Worm (Caenorhabditis elegans) whole organism, midembryonic: ENCODE data around the gene tiar-2.

Experiments
- klf-2 ChIP-seq: fragments of 200-800 bp; sonication (Bioruptor generic); conservative IDR thresholded peaks from 2 replicates; pipeline ENCODE4 v1.3.6; 2022; ENCODE audit warnings: missing genetic modification reagents, missing genetic modification characterization, missing compliant biosample characterization
- ztf-23 ChIP-seq: fragments of 200-800 bp; sonication (Bioruptor generic); IDR thresholded peaks from 2 replicates; pipeline ENCODE4 v1.3.6; 2022; ENCODE audit warnings: missing genetic modification reagents, missing genetic modification characterization, missing compliant biosample characterization

DNA sequence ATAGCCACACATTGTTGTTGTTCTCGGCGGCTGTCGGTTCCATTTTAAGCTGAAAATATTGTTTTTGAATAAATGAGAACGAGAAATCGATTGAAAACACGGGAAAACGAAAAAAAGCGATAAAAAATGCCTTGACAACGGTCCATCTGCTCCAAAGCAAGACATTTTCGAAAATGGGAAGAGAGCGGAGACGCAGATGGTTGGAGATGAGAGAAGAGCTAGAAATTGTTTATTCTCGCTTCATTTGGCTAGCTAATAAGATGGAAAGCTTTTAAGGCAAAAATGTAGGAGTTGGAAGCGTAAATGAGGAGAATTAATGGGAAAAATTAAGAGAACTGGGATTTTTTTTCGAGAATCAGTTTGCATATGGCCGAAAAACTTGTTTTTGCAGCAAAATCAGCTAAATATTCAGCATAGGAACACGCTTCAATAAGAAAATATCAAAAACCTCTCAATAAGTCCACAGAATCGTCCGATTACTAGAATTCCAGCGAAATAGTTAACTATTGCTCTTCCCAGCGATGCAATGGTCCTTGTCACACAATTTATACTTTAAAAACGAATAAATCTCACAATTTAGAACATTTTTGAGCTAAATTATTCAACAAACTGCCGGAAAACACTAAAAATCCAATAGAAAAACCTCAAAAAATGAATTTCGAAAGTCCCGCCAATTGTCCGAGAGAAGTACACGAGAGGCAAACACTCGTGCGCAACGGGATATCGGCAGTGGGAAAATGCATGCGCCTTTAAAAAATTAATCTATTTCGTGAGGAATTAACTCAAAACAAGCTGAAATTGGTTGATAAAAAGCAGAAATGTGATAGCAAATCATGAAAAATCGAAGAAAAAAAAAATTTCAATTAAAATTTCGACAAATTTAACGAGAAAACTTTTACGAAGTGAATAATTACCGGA is 29.9 kb upstream of the tiar-2 start, which contains the start of gene pisy-1:
- TF ChIP-seq klf-2 (GFP tag; lab: Robert Waterston, UW) (no peak), ztf-23 (GFP tag; lab: Robert Waterston, UW) (no peak)
